Worm (Caenorhabditis elegans): ENCODE data around the gene twk-10.
A peak's percentile ranks its signal among the peaks of the same experiment; 100 is the strongest.

twk-10 gene

DNA sequence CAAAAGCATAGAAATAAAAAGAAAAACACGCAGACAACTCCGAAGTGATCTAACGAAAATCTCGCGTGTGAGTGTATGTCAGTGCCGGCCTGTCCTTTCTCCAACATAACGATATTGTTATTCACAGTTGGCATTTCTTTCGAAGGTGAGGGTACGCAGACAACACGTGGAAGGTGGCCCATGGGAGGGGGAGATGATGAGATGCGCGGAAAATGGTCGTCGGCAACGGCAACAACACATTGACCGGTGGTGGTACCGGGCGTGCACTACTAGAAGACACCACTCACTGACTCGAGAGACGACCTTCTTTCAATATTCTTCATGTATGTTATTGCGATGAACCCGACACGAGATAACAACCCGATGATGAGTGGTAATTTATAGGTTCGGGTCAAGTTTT lies 7.1 kb upstream of the twk-10 start:
- no peak for TF ChIP-seq hpl-2 (GFP tag; optimal IDR thresholded peaks at IDR 0.05)
- TF ChIP-seq nhr-90 (tag; optimal IDR thresholded peaks at IDR 0.05; ENCODE audit: poor library complexity), result peak; percentile 28
- TF ChIP-seq mep-1 (tag; optimal IDR thresholded peaks at IDR 0.05), result peak; percentile 40
- no peak for TF ChIP-seq irx-1 (tag; optimal IDR thresholded peaks at IDR 0.05)
- TF ChIP-seq lin-15B (tag; optimal IDR thresholded peaks at IDR 0.05), result no peak
- TF ChIP-seq ces-1 (GFP tag; optimal IDR thresholded peaks at IDR 0.05), result no peak
- TF ChIP-seq sptf-1 (tag; optimal IDR thresholded peaks at IDR 0.05), result no peak
- no peak for TF ChIP-seq lin-39 (tag; optimal IDR thresholded peaks at IDR 0.05)
- no peak for TF ChIP-seq unc-98 (GFP tag; IDR thresholded peaks at IDR 0.05)
- no peak for TF ChIP-seq isw-1 (GFP tag; IDR thresholded peaks at IDR 0.05)
- no peak for TF ChIP-seq ceh-63 (GFP tag; optimal IDR thresholded peaks at IDR 0.05)
- TF ChIP-seq hlh-17 (GFP tag; optimal IDR thresholded peaks at IDR 0.05; ENCODE audit: borderline replicate concordance), result no peak
- no peak for TF ChIP-seq zag-1 (tag; optimal IDR thresholded peaks at IDR 0.05)
- TF ChIP-seq lir-3 (tag; optimal IDR thresholded peaks at IDR 0.05; ENCODE audit: poor library complexity), result no peak
- TF ChIP-seq Y116A8C.19 (tag; optimal IDR thresholded peaks at IDR 0.05; ENCODE audit: borderline replicate concordance), result no peak
- TF ChIP-seq mab-9 (GFP tag; IDR thresholded peaks at IDR 0.05), result no peak
- TF ChIP-seq lin-14 (GFP tag; optimal IDR thresholded peaks at IDR 0.05), result peak; percentile 77
- no peak for TF ChIP-seq dpl-1 (GFP tag; optimal IDR thresholded peaks at IDR 0.05)
- TF ChIP-seq unc-30 (tag; optimal IDR thresholded peaks at IDR 0.05), result no peak
- peak; percentile 37 for TF ChIP-seq blmp-1 (tag; optimal IDR thresholded peaks at IDR 0.05)
- no peak for TF ChIP-seq egl-27 (tag; optimal IDR thresholded peaks at IDR 0.05)
- no peak for TF ChIP-seq fkh-10 (GFP tag; optimal IDR thresholded peaks at IDR 0.05)
- TF ChIP-seq nhr-20 (tag; optimal IDR thresholded peaks at IDR 0.05), result peak; percentile 41
- TF ChIP-seq jun-1 (tag; optimal IDR thresholded peaks at IDR 0.05), result no peak
- TF ChIP-seq snu-23 (GFP tag; optimal IDR thresholded peaks at IDR 0.05), result peak; percentile 42
- TF ChIP-seq mef-2 (tag; optimal IDR thresholded peaks at IDR 0.05), result no peak
- no peak for TF ChIP-seq ztf-11 (tag; optimal IDR thresholded peaks at IDR 0.05)
- no peak for TF ChIP-seq xbp-1 (tag; optimal IDR thresholded peaks at IDR 0.05)
- no peak for TF ChIP-seq hlh-4 (tag; optimal IDR thresholded peaks at IDR 0.05)
- TF ChIP-seq unc-62 (GFP tag; optimal IDR thresholded peaks at IDR 0.05), result no peak
- TF ChIP-seq nhr-71 (tag; optimal IDR thresholded peaks at IDR 0.05), result peak; percentile 6
- no peak for TF ChIP-seq elt-3 (tag; optimal IDR thresholded peaks at IDR 0.05)

ce11 chrV:6546450-6547171 lies 5.5 kb upstream of the twk-10 start, which contains the start of gene dre-1:
Gene dre-1, minus strand, starts transcription at chrV:6546500.
- TF ChIP-seq lin-35 (GFP tag; optimal IDR thresholded peaks at IDR 0.05) (peak in 1 of 2 experiments; percentile 12), efl-1 (optimal IDR thresholded peaks at IDR 0.05) (no peak), efl-1 (GFP tag; optimal IDR thresholded peaks at IDR 0.05 in 1 of 2) (peak in 1 of 2 experiments; percentile 35), mef-2 (tag; optimal IDR thresholded peaks at IDR 0.05) (no peak)

ce11 chrV:6548309-6548708 lies 3.8 kb upstream of the twk-10 start:
- TF ChIP-seq efl-1 (optimal IDR thresholded peaks at IDR 0.05) (no peak), efl-1 (GFP tag; optimal IDR thresholded peaks at IDR 0.05 in 1 of 2) (peak in 1 of 2 experiments; percentile 21), lsy-2 (tag; optimal IDR thresholded peaks at IDR 0.05) (no peak)

DNA sequence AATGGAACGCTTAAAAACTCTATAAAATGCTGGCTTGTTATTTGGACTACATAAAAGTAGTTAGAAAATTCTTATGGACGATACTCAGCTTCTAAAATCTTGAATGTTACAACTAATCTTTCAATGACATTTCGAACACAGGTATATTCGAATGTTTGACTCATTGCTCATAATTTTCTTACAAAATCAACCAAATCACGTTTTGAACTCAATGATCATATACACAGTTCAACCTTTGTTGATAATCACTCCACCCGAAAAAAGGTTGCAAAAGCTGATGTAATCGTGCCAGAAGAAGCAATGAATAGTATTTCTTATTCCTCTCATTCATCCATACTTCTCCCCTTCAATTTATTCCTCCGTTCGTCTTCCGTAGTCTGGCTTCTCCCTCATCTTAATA lies 3.0 kb upstream of the twk-10 start, which contains the start of gene K04A8.20:
TSS of gene K04A8.20 (plus strand) at position 301 of the 400 bp plus-strand sequence.
- TF ChIP-seq dsc-1 (tag; optimal IDR thresholded peaks at IDR 0.05) (no peak), efl-1 (optimal IDR thresholded peaks at IDR 0.05) (no peak), efl-1 (GFP tag; optimal IDR thresholded peaks at IDR 0.05 in 1 of 2) (peak in 1 of 2 experiments; percentile 83)

Data from whole organism, L1 larva.